Worm (Caenorhabditis elegans) whole organism, young adult: ENCODE measurements around the gene F14D7.3.

ENCODE experiments used
- B0019.2 ChIP-seq: fragments of 200-800 bp; sonication (Bioruptor generic); conservative IDR thresholded peaks from 2 replicates; pipeline ENCODE4 v1.3.6; 2022; ENCODE audit warnings: missing genetic modification reagents, missing genetic modification characterization, missing compliant biosample characterization
- B0261.1 ChIP-seq: sonication (generic microtip); optimal IDR thresholded peaks from 2 replicates; lab custom pipeline; 2016; ENCODE audit warnings: mild to moderate bottlenecking, missing genetic modification characterization, moderate library complexity, missing compliant biosample characterization
- B0336.3 ChIP-seq: fragments of 200-800 bp; sonication (Bioruptor generic); IDR thresholded peaks from 2 replicates; pipeline ENCODE4 v1.3.6; 2022; ENCODE audit warnings: missing genetic modification characterization, missing compliant biosample characterization
- C17E4.6 ChIP-seq: fragments of 200-800 bp; sonication (Bioruptor generic); IDR thresholded peaks from 2 replicates; pipeline ENCODE4 v1.3.6; 2022; ENCODE audit warnings: missing genetic modification reagents, missing genetic modification characterization, missing compliant biosample characterization
- F22D6.2 ChIP-seq: sonication (generic microtip); optimal IDR thresholded peaks from 2 replicates; lab custom pipeline; 2016; ENCODE audit warnings: mild to moderate bottlenecking, missing genetic modification characterization, missing compliant biosample characterization
- F23B12.7 ChIP-seq: sonication (generic microtip); optimal IDR thresholded peaks from 2 replicates; lab custom pipeline; 2017; ENCODE audit warnings: missing genetic modification characterization, mild to moderate bottlenecking, missing compliant biosample characterization, antibody characterized with exemption, moderate library complexity; ENCODE audit not compliant: insufficient read depth
- F33H1.4 ChIP-seq: fragments of 200-800 bp; sonication (Bioruptor generic); IDR thresholded peaks from 2 replicates; pipeline ENCODE4 v1.3.6; 2022; ENCODE audit warnings: missing genetic modification reagents, missing genetic modification characterization, missing compliant biosample characterization
- F39B2.1 ChIP-seq: fragments of 200-800 bp; sonication (Bioruptor generic); IDR thresholded peaks from 2 replicates; pipeline ENCODE4 v1.3.6; 2022; ENCODE audit warnings: missing genetic modification reagents, missing genetic modification characterization, missing compliant biosample characterization
- F52B5.7 ChIP-seq: sonication (generic microtip); optimal IDR thresholded peaks from 2 replicates; lab custom pipeline; 2016; ENCODE audit warnings: mild to moderate bottlenecking, missing genetic modification characterization, missing compliant biosample characterization
- Y53G8AR.9 ChIP-seq: fragments of 200-800 bp; sonication (Bioruptor generic); conservative IDR thresholded peaks from 2 replicates; pipeline ENCODE4 v1.3.6; 2022; ENCODE audit warnings: missing genetic modification reagents, missing genetic modification characterization, missing compliant biosample characterization
- attf-3 ChIP-seq: fragments of 200-800 bp; sonication (Bioruptor generic); conservative IDR thresholded peaks from 2 replicates; pipeline ENCODE4 v1.3.6; 2022; ENCODE audit warnings: missing genetic modification reagents, missing genetic modification characterization, missing compliant biosample characterization
- attf-6 ChIP-seq: fragments of 200-800 bp; sonication (Bioruptor generic); IDR thresholded peaks from 2 replicates; pipeline ENCODE4 v1.3.6; 2022; ENCODE audit warnings: missing genetic modification reagents, missing genetic modification characterization, missing compliant biosample characterization
- bed-2 ChIP-seq: fragments of 200-800 bp; sonication (Bioruptor generic); IDR thresholded peaks from 2 replicates; pipeline ENCODE4 v1.3.6; 2022; ENCODE audit warnings: missing genetic modification reagents, missing genetic modification characterization, missing compliant biosample characterization
- ccch-3 ChIP-seq: fragments of 200-800 bp; sonication (Bioruptor generic); optimal IDR thresholded peaks from 2 replicates; lab custom pipeline; 2018; ENCODE audit warnings: mild to moderate bottlenecking, missing genetic modification characterization, missing compliant biosample characterization
- ceh-27 ChIP-seq: fragments of 200-800 bp; sonication (Bioruptor generic); optimal IDR thresholded peaks from 2 replicates; lab custom pipeline; 2018; ENCODE audit warnings: mild to moderate bottlenecking, missing genetic modification characterization, moderate library complexity, missing compliant biosample characterization
- ceh-58 ChIP-seq: fragments of 200-800 bp; sonication (Bioruptor generic); IDR thresholded peaks from 2 replicates; pipeline ENCODE4 v1.3.6; 2022; ENCODE audit warnings: missing genetic modification characterization, missing compliant biosample characterization
- dpl-1 ChIP-seq: fragments of 150-350 bp; optimal IDR thresholded peaks from 2 replicates; lab custom pipeline; 2014; ENCODE audit warnings: missing biosample characterization, missing genetic modification reagents, missing genetic modification characterization
- egl-44 ChIP-seq: fragments of 200-800 bp; sonication (Bioruptor generic); IDR thresholded peaks from 2 replicates; pipeline ENCODE4 v1.3.6; 2022; ENCODE audit warnings: missing genetic modification reagents, missing genetic modification characterization, missing compliant biosample characterization
- ets-4 ChIP-seq: fragments of 200-800 bp; sonication (Bioruptor generic); optimal IDR thresholded peaks from 2 replicates; lab custom pipeline; 2018; ENCODE audit warnings: mild to moderate bottlenecking, missing genetic modification characterization, missing compliant biosample characterization
- gei-17 ChIP-seq: fragments of 200-800 bp; sonication (Bioruptor generic); optimal IDR thresholded peaks from 2 replicates; lab custom pipeline; 2018; ENCODE audit warnings: mild to moderate bottlenecking, missing genetic modification characterization, missing compliant biosample characterization
- hlh-26 ChIP-seq: fragments of 200-800 bp; sonication (Bioruptor generic); conservative IDR thresholded peaks from 2 replicates; pipeline ENCODE4 v1.3.6; 2022; ENCODE audit warnings: missing genetic modification reagents, missing genetic modification characterization, missing compliant biosample characterization
- lin-54 ChIP-seq: fragments of 200-800 bp; sonication (Bioruptor generic); optimal IDR thresholded peaks from 2 replicates; lab custom pipeline; 2018; ENCODE audit warnings: mild to moderate bottlenecking, missing genetic modification characterization, missing compliant biosample characterization
- lir-1 ChIP-seq: fragments of 200-800 bp; sonication (Bioruptor generic); conservative IDR thresholded peaks from 2 replicates; pipeline ENCODE4 v1.3.6; 2022; ENCODE audit warnings: missing genetic modification reagents, missing genetic modification characterization, missing compliant biosample characterization
- lsl-1 ChIP-seq: fragments of 200-800 bp; sonication (Bioruptor generic); optimal IDR thresholded peaks from 2 replicates; lab custom pipeline; 2018; ENCODE audit warnings: mild to moderate bottlenecking, missing genetic modification characterization, moderate library complexity, missing compliant biosample characterization
- lsy-27 ChIP-seq: sonication (generic microtip); optimal IDR thresholded peaks from 2 replicates; lab custom pipeline; 2017; ENCODE audit warnings: missing genetic modification characterization, mild to moderate bottlenecking, missing compliant biosample characterization, antibody characterized with exemption, missing genotype, borderline replicate concordance; ENCODE audit not compliant: insufficient read depth
- madf-10 ChIP-seq: sonication (generic microtip); optimal IDR thresholded peaks from 2 replicates; lab custom pipeline; 2016; ENCODE audit warnings: mild to moderate bottlenecking, missing genetic modification characterization, missing compliant biosample characterization
- nfyb-1 ChIP-seq: fragments of 200-800 bp; sonication (Bioruptor generic); IDR thresholded peaks from 2 replicates; pipeline ENCODE4 v1.3.6; 2022; ENCODE audit warnings: missing genetic modification reagents, missing genetic modification characterization, missing compliant biosample characterization
- nhr-27 ChIP-seq: fragments of 200-800 bp; sonication (Bioruptor generic); optimal IDR thresholded peaks from 2 replicates; lab custom pipeline; 2018; ENCODE audit warnings: mild to moderate bottlenecking, missing genetic modification characterization, moderate library complexity, missing compliant biosample characterization
- snpc-4 ChIP-seq, 5 experiments: fragments of 150-350 bp in 1 of 5; sonication (generic microtip) in 4 of 5; optimal IDR thresholded peaks; 2 replicates each; lab custom pipeline; 2014 to 2018; ENCODE audit warnings: missing genetic modification characterization in 5 of 5, missing biosample characterization in 3 of 5, antibody characterized with exemption in 2 of 5, mild to moderate bottlenecking in 2 of 5, missing compliant biosample characterization in 2 of 5, missing genotype in 2 of 5, moderate library complexity in 2 of 5, missing genetic modification reagents in 1 of 5
- sptf-2 ChIP-seq: fragments of 200-800 bp; sonication (Bioruptor generic); optimal IDR thresholded peaks from 2 replicates; lab custom pipeline; 2018; ENCODE audit warnings: mild to moderate bottlenecking, missing genetic modification characterization, missing compliant biosample characterization
- tbx-9 ChIP-seq: sonication (generic microtip); optimal IDR thresholded peaks from 2 replicates; lab custom pipeline; 2016; ENCODE audit warnings: borderline replicate concordance, missing genetic modification characterization, inconsistent platforms, missing compliant biosample characterization
- tlf-1 ChIP-seq: fragments of 200-800 bp; sonication (Bioruptor generic); optimal IDR thresholded peaks from 2 replicates; lab custom pipeline; 2018; ENCODE audit warnings: mild to moderate bottlenecking, missing genetic modification characterization, missing compliant biosample characterization
- ztf-25 ChIP-seq: fragments of 200-800 bp; sonication (Bioruptor generic); IDR thresholded peaks from 2 replicates; pipeline ENCODE4 v1.3.6; 2022; ENCODE audit warnings: missing genetic modification reagents, missing genetic modification characterization, missing compliant biosample characterization
- ztf-26 ChIP-seq: sonication (generic microtip); optimal IDR thresholded peaks from 2 replicates; lab custom pipeline; 2017; ENCODE audit warnings: missing genetic modification characterization, missing compliant biosample characterization
- ztf-28 ChIP-seq: fragments of 200-800 bp; sonication (Bioruptor generic); IDR thresholded peaks from 2 replicates; pipeline ENCODE4 v1.3.6; 2022; ENCODE audit warnings: missing genetic modification reagents, missing genetic modification characterization, missing compliant biosample characterization

F14D7.3 gene

ce11 chrV:14296499-14296898 lies at the start of gene F14D7.3:
Gene F14D7.3, plus strand, starts transcription at chrV:14296799.
- TF ChIP-seq tlf-1 (GFP tag; lab: Kevin White, UChicago) (no peak), gei-17 (GFP tag; lab: Kevin White, UChicago) (no peak), C17E4.6 (no peak), lsy-27 (tag; lab: Kevin White, UChicago) (no peak), sptf-2 (no peak), ztf-26 (no peak), bed-2 (GFP tag; lab: Robert Waterston, UW) (no peak), lsl-1 (GFP tag; lab: Kevin White, UChicago) (no peak), B0019.2 (GFP tag; lab: Robert Waterston, UW) (no peak), ztf-28 (GFP tag; lab: Robert Waterston, UW) (no peak), ccch-3 (GFP tag; lab: Kevin White, UChicago) (no peak), egl-44 (no peak), F22D6.2 (tag; lab: Kevin White, UChicago) (no peak)
- TF ChIP-seq, all 124 proteins: peak for 0

ce11 chrV:14248025-14248424 lies 48.6 kb upstream of the F14D7.3 start, which contains the start of gene K02E11.4:
Gene K02E11.4, minus strand, starts transcription at chrV:14248125.
- TF ChIP-seq egl-44, result no peak
- no peak for TF ChIP-seq F52B5.7 (tag; lab: Kevin White, UChicago)
- TF ChIP-seq Y53G8AR.9 (GFP tag; lab: Robert Waterston, UW), result no peak
- TF ChIP-seq hlh-26 (GFP tag; lab: Robert Waterston, UW), result no peak
- TF ChIP-seq ccch-3 (GFP tag; lab: Kevin White, UChicago), result no peak
- no peak for TF ChIP-seq F33H1.4 (GFP tag; lab: Robert Waterston, UW)
- TF ChIP-seq ceh-58, result no peak
- no peak for TF ChIP-seq ets-4 (GFP tag; lab: Kevin White, UChicago)

- no peak for TF ChIP-seq B0261.1 (tag; lab: Kevin White, UChicago)
- TF ChIP-seq snpc-4 (GFP tag; optimal IDR thresholded peaks at IDR 0.05; lab: Kevin White, UChicago), result no peak
- TF ChIP-seq snpc-4 (tag; optimal IDR thresholded peaks at IDR 0.05; lab: Kevin White, UChicago), result no peak
- no peak for TF ChIP-seq lir-1 (GFP tag; lab: Robert Waterston, UW)
- TF ChIP-seq F23B12.7 (tag; lab: Kevin White, UChicago), result no peak
- TF ChIP-seq madf-10, result no peak
- TF ChIP-seq lin-54, result no peak
- TF ChIP-seq nhr-27 (tag; lab: Kevin White, UChicago), result no peak
- TF ChIP-seq gei-17 (GFP tag; lab: Kevin White, UChicago), result no peak
- no peak for TF ChIP-seq attf-6
- no peak for TF ChIP-seq tbx-9 (tag; lab: Kevin White, UChicago)
- no peak for TF ChIP-seq ceh-27
- TF ChIP-seq dpl-1 (GFP tag; lab: Kevin White, UChicago), result no peak
- TF ChIP-seq F39B2.1, result no peak
- TF ChIP-seq ztf-25 (GFP tag; lab: Robert Waterston, UW), result no peak
- no peak for TF ChIP-seq attf-3 (GFP tag; lab: Robert Waterston, UW)
- no peak for TF ChIP-seq ztf-26
- no peak for TF ChIP-seq B0336.3 (GFP tag; lab: Robert Waterston, UW)
- no peak for TF ChIP-seq nfyb-1 (GFP tag; lab: Robert Waterston, UW)
Measured at ce11 chrV:14248654-14249053, 47.9 kb upstream of the F14D7.3 start, which contains the start of gene K02E11.6. Gene K02E11.6, plus strand, starts transcription at chrV:14248802.
